Worm (Caenorhabditis elegans) whole organism, L3 larva: Measurements from ENCODE around the gene srj-45.

Experiments
- R02D3.7 ChIP-seq: fragments of 150-350 bp; optimal IDR thresholded peaks from 2 replicates; lab custom pipeline; 2014; ENCODE audit warnings: missing biosample characterization, missing genetic modification characterization
- ZK546.5 ChIP-seq: sonication (generic microtip); optimal IDR thresholded peaks from 2 replicates; lab custom pipeline; 2017; ENCODE audit warnings: missing biosample characterization, missing genetic modification characterization
- aly-2 ChIP-seq: fragments of 150-350 bp; optimal IDR thresholded peaks from 2 replicates; lab custom pipeline; 2014; ENCODE audit warnings: missing biosample characterization, missing genetic modification characterization
- ama-1 ChIP-seq: fragments of 150-350 bp; optimal IDR thresholded peaks from 2 replicates; lab custom pipeline; 2018
- ceh-16 ChIP-seq: sonication (generic microtip); optimal IDR thresholded peaks from 2 replicates; lab custom pipeline; 2017; ENCODE audit warnings: missing biosample characterization, missing genetic modification characterization
- ceh-28 ChIP-seq: fragments of 150-350 bp; optimal IDR thresholded peaks from 2 replicates; lab custom pipeline; 2014; ENCODE audit warnings: missing biosample characterization, missing genetic modification reagents, missing genetic modification characterization
- ceh-82 ChIP-seq: fragments of 150-350 bp; optimal IDR thresholded peaks from 2 replicates; lab custom pipeline; 2014; ENCODE audit warnings: missing biosample characterization, missing genetic modification characterization
- ceh-9 ChIP-seq: sonication (generic microtip); optimal IDR thresholded peaks from 2 replicates; lab custom pipeline; 2018; ENCODE audit warnings: missing biosample characterization, missing genetic modification characterization
- daf-12 ChIP-seq: fragments of 150-350 bp; optimal IDR thresholded peaks from 2 replicates; lab custom pipeline; 2014; ENCODE audit warnings: missing biosample characterization, missing genetic modification reagents, missing genetic modification characterization
- egl-27 ChIP-seq: sonication (generic microtip); optimal IDR thresholded peaks from 4 replicates; lab custom pipeline; 2017; ENCODE audit warnings: missing biosample characterization, missing genetic modification reagents, missing genetic modification characterization
- egl-5 ChIP-seq: fragments of 150-350 bp; optimal IDR thresholded peaks from 2 replicates; lab custom pipeline; 2017; ENCODE audit warnings: missing biosample characterization, missing genetic modification reagents, missing genetic modification characterization, inconsistent platforms
- elt-1 ChIP-seq: fragments of 150-350 bp; optimal IDR thresholded peaks from 2 replicates; lab custom pipeline; 2014; ENCODE audit warnings: missing biosample characterization, missing genetic modification characterization
- elt-2 ChIP-seq: sonication (generic microtip); optimal IDR thresholded peaks from 2 replicates; lab custom pipeline; 2016; ENCODE audit warnings: missing genetic modification reagents, mild to moderate bottlenecking, missing genetic modification characterization, missing compliant biosample characterization
- elt-3 ChIP-seq, 3 experiments: fragments of 150-350 bp in 1 of 3; sonication (generic microtip) in 2 of 3; optimal IDR thresholded peaks; 2 replicates in 2 of 3; 4 replicates in 1 of 3; lab custom pipeline; 2014 to 2017; ENCODE audit warnings: missing biosample characterization in 3 of 3, missing genetic modification characterization in 3 of 3
- fkh-2 ChIP-seq: fragments of 150-350 bp; optimal IDR thresholded peaks from 2 replicates; lab custom pipeline; 2014; ENCODE audit warnings: missing biosample characterization, missing genetic modification reagents, missing genetic modification characterization
- hmg-11 ChIP-seq: sonication (generic microtip); optimal IDR thresholded peaks from 2 replicates; lab custom pipeline; 2016; ENCODE audit warnings: missing genetic modification characterization, missing compliant biosample characterization
- lin-15B ChIP-seq: fragments of 150-350 bp; optimal IDR thresholded peaks from 2 replicates; lab custom pipeline; 2014; ENCODE audit warnings: missing biosample characterization, missing genetic modification characterization
- lin-39 ChIP-seq: fragments of 150-350 bp; optimal IDR thresholded peaks from 2 replicates; lab custom pipeline; 2018; ENCODE audit warnings: missing biosample characterization, missing genetic modification reagents, missing genetic modification characterization
- mml-1 ChIP-seq: fragments of 150-350 bp; sonication (generic microtip); optimal IDR thresholded peaks from 3 replicates; lab custom pipeline; 2014; ENCODE audit warnings: missing biosample characterization, missing genetic modification characterization
- nfya-1 ChIP-seq: sonication (generic microtip); optimal IDR thresholded peaks from 2 replicates; lab custom pipeline; 2017; ENCODE audit warnings: missing genetic modification characterization, mild to moderate bottlenecking, missing compliant biosample characterization, antibody characterized with exemption, moderate library complexity; ENCODE audit not compliant: insufficient read depth
- nhr-11 ChIP-seq: fragments of 150-350 bp; optimal IDR thresholded peaks from 2 replicates; lab custom pipeline; 2014; ENCODE audit warnings: missing biosample characterization, missing genetic modification characterization
- nhr-237 ChIP-seq: fragments of 150-350 bp; optimal IDR thresholded peaks from 2 replicates; lab custom pipeline; 2014; ENCODE audit warnings: missing biosample characterization, missing genetic modification characterization
- nhr-28 ChIP-seq: fragments of 150-350 bp; optimal IDR thresholded peaks from 2 replicates; lab custom pipeline; 2014; ENCODE audit warnings: missing biosample characterization, missing genetic modification characterization
- nhr-67 ChIP-seq: fragments of 150-350 bp; optimal IDR thresholded peaks from 2 replicates; lab custom pipeline; 2014; ENCODE audit warnings: missing biosample characterization, missing genetic modification characterization
- nhr-76 ChIP-seq: fragments of 150-350 bp; sonication (generic microtip); optimal IDR thresholded peaks from 5 replicates; lab custom pipeline; 2014; ENCODE audit warnings: missing biosample characterization, missing genetic modification characterization
- nhr-77 ChIP-seq: fragments of 150-350 bp; optimal IDR thresholded peaks from 2 replicates; lab custom pipeline; 2014; ENCODE audit warnings: missing biosample characterization, missing genetic modification characterization
- pha-4 ChIP-seq: fragments of 150-350 bp; optimal IDR thresholded peaks from 2 replicates; lab custom pipeline; 2014; ENCODE audit warnings: missing biosample characterization, missing genetic modification reagents, missing genetic modification characterization
- pqm-1 ChIP-seq: fragments of 150-350 bp; optimal IDR thresholded peaks from 2 replicates; lab custom pipeline; 2017; ENCODE audit warnings: missing biosample characterization, missing genetic modification characterization, inconsistent platforms
- skn-1 ChIP-seq: fragments of 150-350 bp; optimal IDR thresholded peaks from 2 replicates; lab custom pipeline; 2014; ENCODE audit warnings: missing biosample characterization, missing genetic modification characterization
- snpc-4 ChIP-seq: fragments of 150-350 bp; optimal IDR thresholded peaks from 2 replicates; lab custom pipeline; 2014; ENCODE audit warnings: missing biosample characterization, missing genetic modification characterization
- tbx-2 ChIP-seq: sonication (generic microtip); optimal IDR thresholded peaks from 2 replicates; lab custom pipeline; 2016; ENCODE audit warnings: mild to moderate bottlenecking, missing genetic modification characterization, missing compliant biosample characterization
- unc-39 ChIP-seq: sonication (generic microtip); optimal IDR thresholded peaks from 4 replicates; lab custom pipeline; 2017; ENCODE audit warnings: missing biosample characterization, missing genetic modification characterization
- unc-62 ChIP-seq: fragments of 150-350 bp; sonication (generic microtip); optimal IDR thresholded peaks from 4 replicates; lab custom pipeline; 2014; ENCODE audit warnings: missing biosample characterization, missing genetic modification reagents, missing genetic modification characterization
- ztf-11 ChIP-seq: fragments of 150-350 bp; optimal IDR thresholded peaks from 2 replicates; lab custom pipeline; 2014; ENCODE audit warnings: missing biosample characterization, missing genetic modification characterization

Gene srj-45

ce11 chrV:2869503-2869902 lies 33.1 kb upstream of the srj-45 start, which contains the start of gene srh-241:
Gene srh-241, minus strand, starts transcription at chrV:2869603.
- TF ChIP-seq nhr-77 (tag; lab: Kevin White, UChicago) (no peak), ceh-16 (tag; lab: Kevin White, UChicago) (no peak), pha-4 (tag; lab: Kevin White, UChicago) (no peak), elt-3 (tag; optimal IDR thresholded peaks at IDR 0.05; lab: Kevin White, UChicago) (no peak), skn-1 (no peak), ceh-82 (tag; lab: Kevin White, UChicago) (no peak), daf-12 (tag; lab: Kevin White, UChicago) (no peak), fkh-2 (tag; lab: Kevin White, UChicago) (no peak)

DNA sequence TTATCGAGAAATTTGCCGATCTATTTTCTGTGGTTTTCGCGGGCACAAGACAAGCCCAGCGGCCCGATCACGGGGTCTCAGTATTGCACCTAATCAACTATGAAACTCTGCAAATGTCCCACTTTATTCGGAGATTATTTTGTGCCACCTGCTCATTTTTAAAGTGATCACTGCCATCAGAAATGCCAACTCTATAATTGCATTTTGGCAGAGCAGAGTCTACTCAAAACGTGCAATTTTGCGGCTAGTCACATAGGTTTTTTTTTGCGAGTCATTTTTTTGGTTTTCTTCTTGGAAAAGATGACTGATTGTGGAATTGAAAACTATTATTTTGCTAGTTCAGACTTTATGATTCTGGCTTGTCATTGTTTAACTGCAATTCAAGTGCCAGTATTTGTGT lies 28.5 kb upstream of the srj-45 start, which contains the start of gene srh-240:
srh-240 (plus strand) TSS at position 301 of the 400 bp plus-strand sequence.
- TF ChIP-seq ZK546.5 (tag; lab: Kevin White, UChicago) (no peak), elt-1 (tag; lab: Kevin White, UChicago) (no peak), ama-1 (lab: Kevin White, UChicago) (no peak), tbx-2 (tag; lab: Kevin White, UChicago) (no peak), ceh-28 (tag; lab: Kevin White, UChicago) (no peak), pha-4 (tag; lab: Kevin White, UChicago) (no peak), hmg-11 (tag; lab: Kevin White, UChicago) (no peak), unc-62 (GFP tag; lab: Kevin White, UChicago) (no peak), R02D3.7 (tag; lab: Kevin White, UChicago) (no peak), ceh-16 (tag; lab: Kevin White, UChicago) (no peak), mml-1 (tag; lab: Kevin White, UChicago) (no peak), ztf-11 (tag; lab: Kevin White, UChicago) (no peak), unc-39 (tag; lab: Kevin White, UChicago) (no peak), lin-39 (tag; lab: Kevin White, UChicago) (no peak), nhr-11 (no peak), ceh-9 (tag; lab: Kevin White, UChicago) (no peak), fkh-2 (tag; lab: Kevin White, UChicago) (no peak), pqm-1 (tag; lab: Kevin White, UChicago) (no peak), nfya-1 (tag; lab: Kevin White, UChicago) (no peak), lin-15B (tag; lab: Kevin White, UChicago) (no peak)
- TF ChIP-seq, all 47 proteins: peak for 0

DNA sequence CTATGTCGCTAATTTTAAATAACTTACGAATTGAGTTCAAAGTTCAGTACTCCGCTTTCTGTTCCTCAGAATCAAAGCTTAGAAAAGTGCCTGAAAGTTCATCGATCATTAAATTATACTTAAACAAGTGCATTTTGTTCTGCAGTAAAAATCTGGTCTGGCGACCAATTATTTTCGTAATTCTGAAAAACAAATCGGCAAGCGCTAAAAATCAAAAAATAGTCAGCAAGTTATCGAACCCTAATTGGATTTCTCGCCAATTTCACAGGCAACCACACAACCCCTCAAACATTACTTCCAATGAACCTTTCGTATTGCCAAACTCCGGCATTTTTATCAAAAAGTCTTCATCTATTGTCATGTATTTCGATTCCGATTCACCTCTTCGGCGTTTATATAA lies 26.6 kb upstream of the srj-45 start, which contains the start of gene srh-272:
srh-272 (plus strand) TSS at position 301 of the 400 bp plus-strand sequence.
- TF ChIP-seq egl-27 (no peak), tbx-2 (tag; lab: Kevin White, UChicago) (no peak), unc-62 (GFP tag; lab: Kevin White, UChicago) (no peak), nfya-1 (tag; lab: Kevin White, UChicago) (no peak), egl-5 (tag; lab: Kevin White, UChicago) (no peak), snpc-4 (tag; lab: Kevin White, UChicago) (no peak), nhr-67 (tag; lab: Kevin White, UChicago) (no peak), aly-2 (tag; lab: Kevin White, UChicago) (no peak), R02D3.7 (tag; lab: Kevin White, UChicago) (no peak), nhr-76 (tag; lab: Kevin White, UChicago) (no peak), nhr-28 (tag; lab: Kevin White, UChicago) (no peak)

- TF ChIP-seq nhr-237 (tag; lab: Kevin White, UChicago) = no peak
- TF ChIP-seq ceh-9 (tag; lab: Kevin White, UChicago) = no peak
- TF ChIP-seq pqm-1 (tag; lab: Kevin White, UChicago) = no peak
- no peak for TF ChIP-seq snpc-4 (tag; lab: Kevin White, UChicago)
- TF ChIP-seq nhr-11 = no peak
Observed at ce11 chrV:2861505-2861904, 25.1 kb upstream of the srj-45 start, which contains the start of gene srh-270. Gene srh-270, minus strand, starts transcription at chrV:2861605.

DNA sequence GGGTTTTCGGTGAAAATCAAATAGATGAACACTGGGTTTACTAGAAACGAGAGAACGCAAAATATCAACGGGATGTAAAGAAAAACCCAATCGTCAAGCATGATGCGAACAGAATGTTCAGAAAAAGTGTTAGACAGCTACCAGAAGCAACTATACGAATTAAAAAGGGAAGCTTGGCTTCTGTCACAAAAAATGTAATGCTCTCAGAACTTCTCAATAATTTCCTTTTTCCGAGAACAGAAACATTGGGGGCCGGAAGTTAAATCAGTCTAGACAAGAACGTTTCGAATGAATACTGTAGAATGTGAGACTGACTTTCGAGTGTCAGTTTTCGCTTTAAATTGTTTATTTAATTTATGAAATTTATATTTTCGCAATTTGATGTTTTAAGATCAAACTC lies 23.3 kb upstream of the srj-45 start, which contains the start of gene srj-54:
srj-54 (minus strand) TSS at position 101 of the 400 bp plus-strand sequence.
- TF ChIP-seq elt-2 (tag; lab: Kevin White, UChicago) (no peak), snpc-4 (tag; lab: Kevin White, UChicago) (no peak), aly-2 (tag; lab: Kevin White, UChicago) (no peak), unc-39 (tag; lab: Kevin White, UChicago) (no peak), skn-1 (no peak), tbx-2 (tag; lab: Kevin White, UChicago) (no peak), nhr-11 (no peak)
